Fruit fly (Drosophila melanogaster) whole organism: ENCODE results near the gene spict.

ENCODE experiments used
- CG8478 ChIP-seq: fragments of >200 bp; optimal IDR thresholded peaks from 2 replicates; lab custom pipeline; 2018; ENCODE audit warnings: inconsistent platforms
- EcR ChIP-seq, 2 experiments: fragments of >200 bp; optimal IDR thresholded peaks; 2 replicates each; lab custom pipeline; 2017; ENCODE audit warnings: missing biosample characterization in 2 of 2, missing genetic modification characterization in 2 of 2, missing genetic modification reagents in 2 of 2
- pan ChIP-seq: fragments of >200 bp; optimal IDR thresholded peaks from 2 replicates; lab custom pipeline; 2017
- psq ChIP-seq: fragments of >200 bp; optimal IDR thresholded peaks from 2 replicates; lab custom pipeline; 2017

- TF ChIP-seq CG8478 = no peak
- no peak for TF ChIP-seq pan (lab: Kevin White, UChicago)
- TF ChIP-seq psq = no peak
- TF ChIP-seq EcR (GFP tag; optimal IDR thresholded peaks at IDR 0.05; lab: Kevin White, UChicago) = no peak
These were observed 3.0 kb downstream of the spict start, which contains the start of the genes CG6180 and CG15484 for dm6 chr2L:12707540-12707939.
